Worm (Caenorhabditis elegans): ENCODE measurements around the gene rpl-11.2.

Gene rpl-11.2

ce11 chrX:2241147-2241798, 1.1 kb downstream of the rpl-11.2 start:
- TF ChIP-seq K12H6.12 (tag; optimal IDR thresholded peaks at IDR 0.05) (no peak), snpc-3.4 (tag; optimal IDR thresholded peaks at IDR 0.05) (no peak), ZK185.1 (tag; optimal IDR thresholded peaks at IDR 0.05; ENCODE audit: poor library complexity, severe bottlenecking) (no peak), snpc-4 (GFP tag; optimal IDR thresholded peaks at IDR 0.05) (no peak), snpc-4 (tag; optimal IDR thresholded peaks at IDR 0.05) (peak in 1 of 4 experiments; percentile 11), hmg-20 (GFP tag; IDR thresholded peaks at IDR 0.05) (no peak), ets-4 (GFP tag; optimal IDR thresholded peaks at IDR 0.05) (no peak), ztf-22 (GFP tag; optimal IDR thresholded peaks at IDR 0.05) (no peak)

ce11 chrX:2237438-2237961, 4.9 kb downstream of the rpl-11.2 start, which contains the start of gene vha-15:
vha-15 (plus strand) TSS chrX:2237911.
- no peak for TF ChIP-seq B0336.3 (GFP tag; IDR thresholded peaks at IDR 0.05)
- TF ChIP-seq lin-40 (tag; optimal IDR thresholded peaks at IDR 0.05): peak; percentile 72
- no peak for TF ChIP-seq nhr-90 (tag; optimal IDR thresholded peaks at IDR 0.05)
- TF ChIP-seq die-1 (tag; optimal IDR thresholded peaks at IDR 0.05): no peak
- TF ChIP-seq K11D2.4 (GFP tag; IDR thresholded peaks at IDR 0.05): no peak
- no peak for TF ChIP-seq aptf-3 (GFP tag; IDR thresholded peaks at IDR 0.05)
- TF ChIP-seq B0035.1 (tag; optimal IDR thresholded peaks at IDR 0.05): no peak
- no peak for TF ChIP-seq bed-1 (GFP tag; IDR thresholded peaks at IDR 0.05)
- no peak for TF ChIP-seq sptf-2 (GFP tag; optimal IDR thresholded peaks at IDR 0.05)
- TF ChIP-seq ceh-100 (GFP tag; IDR thresholded peaks at IDR 0.05): no peak
- no peak for TF ChIP-seq rec-8 (tag; optimal IDR thresholded peaks at IDR 0.05)
- no peak for TF ChIP-seq C17E4.6 (GFP tag; IDR thresholded peaks at IDR 0.05)
- peak; percentile 58 for TF ChIP-seq attf-5 (GFP tag; optimal IDR thresholded peaks at IDR 0.05)
- no peak for TF ChIP-seq aptf-2 (GFP tag; conservative IDR thresholded peaks at IDR 0.05)
- TF ChIP-seq cebp-2 (GFP tag; IDR thresholded peaks at IDR 0.05): no peak
- no peak for TF ChIP-seq attf-6 (GFP tag; IDR thresholded peaks at IDR 0.05)
- peak; percentile 26 for TF ChIP-seq ZK185.1 (tag; optimal IDR thresholded peaks at IDR 0.05; ENCODE audit: poor library complexity, severe bottlenecking)
- no peak for TF ChIP-seq cebp-1 (GFP tag; IDR thresholded peaks at IDR 0.05)
- TF ChIP-seq cebp-1 (tag; optimal IDR thresholded peaks at IDR 0.05): peak; percentile 62
- TF ChIP-seq rpc-1 (optimal IDR thresholded peaks at IDR 0.05): no peak
- no peak for TF ChIP-seq rpc-1 (tag; optimal IDR thresholded peaks at IDR 0.05)
- TF ChIP-seq F33H1.4 (GFP tag; IDR thresholded peaks at IDR 0.05): peak; percentile 63
- TF ChIP-seq hmg-1.2 (GFP tag; IDR thresholded peaks at IDR 0.05): peak; percentile 82
- TF ChIP-seq tbx-9 (tag; optimal IDR thresholded peaks at IDR 0.05; ENCODE audit: borderline replicate concordance): no peak
- no peak for TF ChIP-seq sea-2 (GFP tag; IDR thresholded peaks at IDR 0.05)
- no peak for TF ChIP-seq snpc-4 (GFP tag; optimal IDR thresholded peaks at IDR 0.05)
- peak in 1 of 4 experiments; percentile 59 for TF ChIP-seq snpc-4 (tag; optimal IDR thresholded peaks at IDR 0.05)
- TF ChIP-seq lag-1 (GFP tag; IDR thresholded peaks at IDR 0.05): no peak
- no peak for TF ChIP-seq sdz-38 (tag; optimal IDR thresholded peaks at IDR 0.05)
- no peak; the same call in 1 of the 2 replicates for TF ChIP-seq dox-1 (GFP tag; IDR thresholded peaks at IDR 0.05)
- no peak for TF ChIP-seq lin-26 (GFP tag; IDR thresholded peaks at IDR 0.05)
- TF ChIP-seq atf-7 (tag; optimal IDR thresholded peaks at IDR 0.05): no peak
- TF ChIP-seq tlf-1 (GFP tag; optimal IDR thresholded peaks at IDR 0.05): no peak
- peak; percentile 30; the same call in 1 of the 2 replicates for TF ChIP-seq pbrm-1 (GFP tag; IDR thresholded peaks at IDR 0.05)
- TF ChIP-seq madf-8 (GFP tag; conservative IDR thresholded peaks at IDR 0.05): no peak
- TF ChIP-seq unc-62 (GFP tag; optimal IDR thresholded peaks at IDR 0.05): peak; percentile 7
- TF ChIP-seq F23B12.7 (tag; optimal IDR thresholded peaks at IDR 0.05; ENCODE audit: insufficient read depth): no peak
- TF ChIP-seq zim-3 (tag; optimal IDR thresholded peaks at IDR 0.05): no peak
- TF ChIP-seq B0261.1 (tag; optimal IDR thresholded peaks at IDR 0.05): no peak
- 0 out of 2 replicates have a peak, but pooled peaks have one; percentile 45 for TF ChIP-seq Y56A3A.18 (GFP tag; IDR thresholded peaks at IDR 0.05)
- peak in 1 of 3 experiments; percentile 57 for TF ChIP-seq lin-35 (GFP tag; optimal IDR thresholded peaks at IDR 0.05)
- TF ChIP-seq ets-4 (GFP tag; optimal IDR thresholded peaks at IDR 0.05): no peak
